Fruit fly (Drosophila melanogaster) whole organism, prepupa: ENCODE results near the gene CG4709.

Experiments used
- Blimp-1 ChIP-seq: fragments of 200-800 bp; sonication (Bioruptor generic); optimal IDR thresholded peaks from 3 replicates; lab custom pipeline; 2017; ENCODE audit warnings: missing biosample characterization, missing genetic modification characterization, mild to moderate bottlenecking, moderate library complexity, missing genetic modification reagents
- CG10631 ChIP-seq: fragments of 200-800 bp; sonication (Bioruptor generic); optimal IDR thresholded peaks from 2 replicates; lab custom pipeline; 2016; ENCODE audit warnings: missing biosample characterization, missing genetic modification characterization
- CG10669 ChIP-seq: fragments of 200-800 bp; sonication (Bioruptor generic); optimal IDR thresholded peaks from 3 replicates; lab custom pipeline; 2018; ENCODE audit warnings: missing biosample characterization, mild to moderate bottlenecking, missing genetic modification characterization, moderate library complexity
- CG11902 ChIP-seq: fragments of 200-800 bp; sonication (Bioruptor generic); optimal IDR thresholded peaks from 3 replicates; lab custom pipeline; 2016; ENCODE audit warnings: missing biosample characterization, missing genetic modification characterization
- CG15336 ChIP-seq: fragments of 200-800 bp; sonication (Bioruptor generic); IDR thresholded peaks from 2 replicates; pipeline ENCODE4 v1.3.6; 2022; ENCODE audit warnings: missing biosample characterization, missing genetic modification characterization
- CG1621 ChIP-seq: fragments of 200-800 bp; sonication (Bioruptor generic); optimal IDR thresholded peaks from 3 replicates; lab custom pipeline; 2018; ENCODE audit warnings: missing biosample characterization, mild to moderate bottlenecking, missing genetic modification characterization
- CG16779 ChIP-seq: fragments of 200-800 bp; sonication (Bioruptor generic); optimal IDR thresholded peaks from 3 replicates; lab custom pipeline; 2017; ENCODE audit warnings: missing biosample characterization, mild to moderate bottlenecking, missing genetic modification characterization
- CG3032 ChIP-seq: fragments of 200-800 bp; optimal IDR thresholded peaks from 2 replicates; lab custom pipeline; 2019; ENCODE audit warnings: missing biosample characterization, mild to moderate bottlenecking, missing genetic modification characterization, moderate library complexity
- CG31627 ChIP-seq: fragments of 200-800 bp; sonication (Bioruptor generic); optimal IDR thresholded peaks from 3 replicates; lab custom pipeline; 2016; ENCODE audit warnings: missing biosample characterization, missing genetic modification characterization
- CG32006 ChIP-seq: fragments of 200-800 bp; sonication (Bioruptor generic); optimal IDR thresholded peaks from 3 replicates; lab custom pipeline; 2017; ENCODE audit warnings: missing biosample characterization, mild to moderate bottlenecking, missing genetic modification characterization
- CG3919 ChIP-seq: fragments of 200-800 bp; sonication (Bioruptor generic); optimal IDR thresholded peaks from 3 replicates; lab custom pipeline; 2016; ENCODE audit warnings: missing biosample characterization, missing genetic modification characterization
- CG6163 ChIP-seq: fragments of 200-800 bp; sonication (Bioruptor generic); IDR thresholded peaks from 3 replicates; pipeline ENCODE4 v1.3.6; 2022; ENCODE audit warnings: missing biosample characterization, missing genetic modification characterization
- CG6854 ChIP-seq: fragments of 200-800 bp; sonication (Bioruptor generic); optimal IDR thresholded peaks from 2 replicates; lab custom pipeline; 2017; ENCODE audit warnings: missing biosample characterization, mild to moderate bottlenecking, missing genetic modification characterization
- CG7368 ChIP-seq: fragments of 200-800 bp; sonication (Bioruptor generic); optimal IDR thresholded peaks from 3 replicates; lab custom pipeline; 2016; ENCODE audit warnings: missing biosample characterization, missing genetic modification characterization
- CG8119 ChIP-seq: fragments of 200-800 bp; sonication (Bioruptor generic); IDR thresholded peaks from 3 replicates; pipeline ENCODE4 v1.3.6; 2022; ENCODE audit warnings: missing biosample characterization, missing genetic modification characterization
- CG8319 ChIP-seq: fragments of 200-800 bp; sonication (Bioruptor generic); optimal IDR thresholded peaks from 3 replicates; lab custom pipeline; 2016; ENCODE audit warnings: missing biosample characterization, missing genetic modification characterization
- CG8632 ChIP-seq: fragments of 200-800 bp; sonication (Bioruptor generic); optimal IDR thresholded peaks from 3 replicates; lab custom pipeline; 2016; ENCODE audit warnings: missing biosample characterization, missing genetic modification characterization
- CG9139 ChIP-seq: fragments of 200-800 bp; sonication (Bioruptor generic); optimal IDR thresholded peaks from 3 replicates; lab custom pipeline; 2017; ENCODE audit warnings: missing biosample characterization, mild to moderate bottlenecking, missing genetic modification characterization
- Eip75B ChIP-seq: fragments of 200-800 bp; sonication (Bioruptor generic); optimal IDR thresholded peaks from 3 replicates; lab custom pipeline; 2016; ENCODE audit warnings: missing biosample characterization, missing genetic modification characterization
- Eip78C ChIP-seq: fragments of 200-800 bp; sonication (Bioruptor generic); peaks from one replicate; lab custom pipeline; 2016; ENCODE audit warnings: missing biosample characterization, missing genetic modification characterization
- Eip93F ChIP-seq: fragments of 200-800 bp; sonication (Bioruptor generic); optimal IDR thresholded peaks from 2 replicates; lab custom pipeline; 2016; ENCODE audit warnings: missing biosample characterization, mild to moderate bottlenecking, missing genetic modification characterization
- Ets21C ChIP-seq: fragments of 200-800 bp; sonication (Bioruptor generic); optimal IDR thresholded peaks from 3 replicates; lab custom pipeline; 2016; ENCODE audit warnings: missing biosample characterization, missing genetic modification characterization
- Ets96B ChIP-seq: fragments of 200-800 bp; optimal IDR thresholded peaks from 2 replicates; lab custom pipeline; 2019; ENCODE audit warnings: missing biosample characterization, mild to moderate bottlenecking, missing genetic modification characterization, moderate library complexity
- Gug ChIP-seq: fragments of 200-800 bp; sonication (Bioruptor generic); IDR thresholded peaks from 2 replicates; pipeline ENCODE4 v1.3.6; 2022; ENCODE audit warnings: missing biosample characterization, missing genetic modification characterization
- Hr38 ChIP-seq: sonication (Bioruptor generic); optimal IDR thresholded peaks from 2 replicates; lab custom pipeline; 2016; ENCODE audit warnings: missing biosample characterization, missing genetic modification characterization
- Hr39 ChIP-seq: fragments of 200-800 bp; sonication (Bioruptor generic); optimal IDR thresholded peaks from 2 replicates; lab custom pipeline; 2016; ENCODE audit warnings: missing biosample characterization, missing genetic modification characterization
- Hr4 ChIP-seq: fragments of 200-800 bp; sonication (Bioruptor generic); optimal IDR thresholded peaks from 3 replicates; lab custom pipeline; 2016; ENCODE audit warnings: missing biosample characterization, missing genetic modification characterization
- Lpt ChIP-seq: fragments of 200-800 bp; sonication (Bioruptor generic); optimal IDR thresholded peaks from 3 replicates; lab custom pipeline; 2016; ENCODE audit warnings: missing biosample characterization, missing genetic modification characterization
- Met ChIP-seq: fragments of 200-800 bp; sonication (Bioruptor generic); optimal IDR thresholded peaks from 3 replicates; lab custom pipeline; 2016; ENCODE audit warnings: missing biosample characterization, missing genetic modification characterization
- Sox14 ChIP-seq: fragments of 200-800 bp; sonication (Bioruptor generic); optimal IDR thresholded peaks from 3 replicates; lab custom pipeline; 2016; ENCODE audit warnings: missing biosample characterization, missing genetic modification characterization
- Sox15 ChIP-seq: fragments of 200-800 bp; sonication (Bioruptor generic); optimal IDR thresholded peaks from 3 replicates; lab custom pipeline; 2016; ENCODE audit warnings: missing biosample characterization, missing genetic modification characterization
- achi ChIP-seq: fragments of 200-800 bp; sonication (Bioruptor generic); optimal IDR thresholded peaks from 3 replicates; lab custom pipeline; 2016; ENCODE audit warnings: missing biosample characterization, missing genetic modification characterization
- acj6 ChIP-seq: fragments of 200-800 bp; sonication (Bioruptor generic); optimal IDR thresholded peaks from 3 replicates; lab custom pipeline; 2016; ENCODE audit warnings: missing biosample characterization, missing genetic modification characterization
- dac ChIP-seq: fragments of 200-800 bp; sonication (Bioruptor generic); optimal IDR thresholded peaks from 2 replicates; lab custom pipeline; 2017; ENCODE audit warnings: missing biosample characterization, mild to moderate bottlenecking, missing genetic modification characterization
- eg ChIP-seq: fragments of 200-800 bp; sonication (Bioruptor generic); IDR thresholded peaks from 3 replicates; pipeline ENCODE4 v1.3.6; 2022; ENCODE audit warnings: missing biosample characterization, missing genetic modification characterization
- fkh ChIP-seq: fragments of 200-800 bp; sonication (Bioruptor generic); optimal IDR thresholded peaks from 3 replicates; lab custom pipeline; 2017; ENCODE audit warnings: missing biosample characterization, mild to moderate bottlenecking, missing genetic modification characterization, moderate library complexity
- lz ChIP-seq: fragments of 200-800 bp; sonication (Bioruptor generic); optimal IDR thresholded peaks from 3 replicates; lab custom pipeline; 2016; ENCODE audit warnings: missing biosample characterization, missing genetic modification characterization
- net ChIP-seq: fragments of 200-800 bp; sonication (Bioruptor generic); optimal IDR thresholded peaks from 3 replicates; lab custom pipeline; 2016; ENCODE audit warnings: missing biosample characterization, missing genetic modification characterization
- pdm3 ChIP-seq: fragments of 200-800 bp; sonication (Bioruptor generic); optimal IDR thresholded peaks from 3 replicates; lab custom pipeline; 2016; ENCODE audit warnings: missing biosample characterization, missing genetic modification characterization
- salr ChIP-seq, 2 experiments: fragments of 200-800 bp; sonication (Bioruptor generic); optimal IDR thresholded peaks; 3 replicates each; lab custom pipeline; 2016 to 2018; ENCODE audit warnings: missing biosample characterization in 2 of 2, missing genetic modification characterization in 2 of 2, mild to moderate bottlenecking in 1 of 2
- spab ChIP-seq: fragments of 200-800 bp; sonication (Bioruptor generic); optimal IDR thresholded peaks from 2 replicates; lab custom pipeline; 2017; ENCODE audit warnings: missing biosample characterization, mild to moderate bottlenecking, missing genetic modification characterization, missing genetic modification reagents
- ss ChIP-seq, 2 experiments: fragments of 200-800 bp; sonication (Bioruptor generic); optimal IDR thresholded peaks; 2 replicates in 1 of 2; 3 replicates in 1 of 2; lab custom pipeline; 2017 to 2018; ENCODE audit warnings: mild to moderate bottlenecking in 2 of 2, missing biosample characterization in 2 of 2, missing genetic modification characterization in 2 of 2, moderate library complexity in 1 of 2
- svp ChIP-seq: fragments of 200-800 bp; sonication (Bioruptor generic); peaks from one replicate; lab custom pipeline; 2016; ENCODE audit warnings: missing biosample characterization, missing genetic modification characterization
- topi ChIP-seq: fragments of 200-800 bp; sonication (Bioruptor generic); optimal IDR thresholded peaks from 3 replicates; lab custom pipeline; 2016; ENCODE audit warnings: missing biosample characterization, missing genetic modification characterization
- vri ChIP-seq: fragments of 200-800 bp; sonication (Bioruptor generic); optimal IDR thresholded peaks from 3 replicates; lab custom pipeline; 2016; ENCODE audit warnings: missing biosample characterization, mild to moderate bottlenecking, missing genetic modification characterization

The CG4709 gene

dm6 chr2L:9989846-9990506 is 35.9 kb downstream of the CG4709 start (continued):
- TF ChIP-seq CG6854 (GFP tag; lab: Kevin White, UChicago), result no peak
- TF ChIP-seq Eip78C (GFP tag; lab: Kevin White, UChicago), result peak; percentile 88
- peak; percentile 71 for TF ChIP-seq Blimp-1 (GFP tag; lab: Kevin White, UChicago)
- peak; percentile 41 for TF ChIP-seq CG3032 (tag; lab: Kevin White, UChicago)
- TF ChIP-seq CG31627 (GFP tag; lab: Kevin White, UChicago), result peak; percentile 32
- no peak for TF ChIP-seq vri (GFP tag; lab: Kevin White, UChicago)
- TF ChIP-seq CG3919 (GFP tag; lab: Kevin White, UChicago), result peak; percentile 55
- TF ChIP-seq Gug (GFP tag; lab: Robert Waterston, UW), result no peak
- peak; percentile 23 for TF ChIP-seq achi (GFP tag; lab: Kevin White, UChicago)
- TF ChIP-seq pdm3 (GFP tag; lab: Kevin White, UChicago), result peak; percentile 9
- no peak for TF ChIP-seq Ets21C (GFP tag; lab: Kevin White, UChicago)
- TF ChIP-seq Ets96B (tag; lab: Kevin White, UChicago), result peak; percentile 51
- TF ChIP-seq CG7368 (GFP tag; lab: Kevin White, UChicago), result peak; percentile 7
- TF ChIP-seq CG9139 (GFP tag; lab: Kevin White, UChicago), result no peak
- no peak for TF ChIP-seq Lpt
- peak; percentile 65 for TF ChIP-seq topi (GFP tag; lab: Kevin White, UChicago)
- TF ChIP-seq CG6163, result no peak
- TF ChIP-seq net (GFP tag; lab: Kevin White, UChicago), result peak; percentile 27
- TF ChIP-seq CG16779 (tag; lab: Kevin White, UChicago), result no peak
- TF ChIP-seq CG32006 (GFP tag; lab: Kevin White, UChicago), result no peak
- TF ChIP-seq Eip93F, result no peak
- peak; percentile 32 for TF ChIP-seq CG10669
- no peak for TF ChIP-seq CG8632
- TF ChIP-seq Hr39, result peak; percentile 30
- peak; percentile 2 for TF ChIP-seq CG10631 (GFP tag; lab: Kevin White, UChicago)
- TF ChIP-seq Eip75B (GFP tag; lab: Kevin White, UChicago), result peak; percentile 34
- TF ChIP-seq spab (GFP tag; lab: Kevin White, UChicago), result peak; percentile 40
- no peak for TF ChIP-seq dac (GFP tag; lab: Kevin White, UChicago)
- no peak for TF ChIP-seq CG1621 (tag; lab: Kevin White, UChicago)
- TF ChIP-seq CG15336 (GFP tag; lab: Robert Waterston, UW), result no peak
- TF ChIP-seq Sox14, result peak; percentile 5
- TF ChIP-seq CG8319 (GFP tag; lab: Kevin White, UChicago), result no peak
- TF ChIP-seq CG8119 (GFP tag; lab: Robert Waterston, UW), result no peak
- TF ChIP-seq acj6 (GFP tag; lab: Kevin White, UChicago), result peak; percentile 62
- TF ChIP-seq ss (GFP tag; optimal IDR thresholded peaks at IDR 0.05; lab: Kevin White, UChicago), result peak; percentile 16 to 22
- peak; percentile 55 for TF ChIP-seq Met (GFP tag; lab: Kevin White, UChicago)
- TF ChIP-seq fkh (GFP tag; lab: Kevin White, UChicago), result no peak
- TF ChIP-seq Hr38, result no peak
- no peak for TF ChIP-seq Sox15 (GFP tag; lab: Kevin White, UChicago)
- TF ChIP-seq lz, result peak; percentile 56
- no peak for TF ChIP-seq Hr4
- TF ChIP-seq, all 60 proteins: peak for 31

dm6 chr2L:9994382-9994781 is 40.3 kb downstream of the CG4709 start:
- no peak for TF ChIP-seq svp (GFP tag; lab: Kevin White, UChicago)
- no peak for TF ChIP-seq CG32006 (GFP tag; lab: Kevin White, UChicago)
- TF ChIP-seq lz, result no peak
- no peak for TF ChIP-seq Sox15 (GFP tag; lab: Kevin White, UChicago)
- no peak for TF ChIP-seq CG9139 (GFP tag; lab: Kevin White, UChicago)
- TF ChIP-seq CG11902 (GFP tag; lab: Kevin White, UChicago), result no peak
- TF ChIP-seq net (GFP tag; lab: Kevin White, UChicago), result no peak
- TF ChIP-seq CG31627 (GFP tag; lab: Kevin White, UChicago), result no peak
- TF ChIP-seq CG8632, result no peak
- no peak for TF ChIP-seq eg
- TF ChIP-seq fkh (GFP tag; lab: Kevin White, UChicago), result no peak
- TF ChIP-seq salr (GFP tag; optimal IDR thresholded peaks at IDR 0.05; lab: Kevin White, UChicago), result no peak
- TF ChIP-seq CG6854 (GFP tag; lab: Kevin White, UChicago), result no peak
- no peak for TF ChIP-seq acj6 (GFP tag; lab: Kevin White, UChicago)
- TF ChIP-seq Lpt, result no peak
- no peak for TF ChIP-seq pdm3 (GFP tag; lab: Kevin White, UChicago)
- no peak for TF ChIP-seq CG16779 (tag; lab: Kevin White, UChicago)
- no peak for TF ChIP-seq Hr39
